Worm (Caenorhabditis elegans) whole organism, L1 larva: ENCODE measurements around the gene fbxa-7.

Experiments
- C04F5.9 ChIP-seq: sonication (generic microtip); optimal IDR thresholded peaks from 2 replicates; lab custom pipeline; 2016; ENCODE audit warnings: missing genetic modification characterization, missing compliant biosample characterization
- C34B4.2 ChIP-seq: sonication (generic microtip); optimal IDR thresholded peaks from 2 replicates; lab custom pipeline; 2017; ENCODE audit warnings: mild to moderate bottlenecking, missing genetic modification characterization, missing compliant biosample characterization
- alr-1 ChIP-seq: fragments of 200-800 bp; sonication (Bioruptor generic); optimal IDR thresholded peaks from 2 replicates; lab custom pipeline; 2018; ENCODE audit warnings: borderline replicate concordance, mild to moderate bottlenecking, missing genetic modification characterization, missing compliant biosample characterization
- aly-2 ChIP-seq: fragments of 150-350 bp; optimal IDR thresholded peaks from 2 replicates; lab custom pipeline; 2014; ENCODE audit warnings: missing biosample characterization, missing genetic modification characterization
- ceh-63 ChIP-seq: fragments of 200-800 bp; sonication (Bioruptor generic); optimal IDR thresholded peaks from 2 replicates; lab custom pipeline; 2018; ENCODE audit warnings: mild to moderate bottlenecking, missing genetic modification characterization, missing compliant biosample characterization
- ceh-8 ChIP-seq: fragments of 200-800 bp; sonication (Bioruptor generic); optimal IDR thresholded peaks from 2 replicates; lab custom pipeline; 2018; ENCODE audit warnings: mild to moderate bottlenecking, missing genetic modification characterization, moderate library complexity, missing compliant biosample characterization
- ceh-82 ChIP-seq, 3 experiments: fragments of 150-350 bp in 1 of 3; sonication (generic microtip) in 2 of 3; optimal IDR thresholded peaks; 2 replicates each; lab custom pipeline; 2014 to 2017; ENCODE audit warnings: missing biosample characterization in 3 of 3, missing genetic modification characterization in 3 of 3
- ceh-90 ChIP-seq: sonication (generic microtip); optimal IDR thresholded peaks from 2 replicates; lab custom pipeline; 2016; ENCODE audit warnings: missing genetic modification characterization, missing compliant biosample characterization
- dsc-1 ChIP-seq: sonication (generic microtip); optimal IDR thresholded peaks from 2 replicates; lab custom pipeline; 2016; ENCODE audit warnings: mild to moderate bottlenecking, missing genetic modification characterization, missing compliant biosample characterization
- efl-1 ChIP-seq, 4 experiments: fragments of 150-350 bp; optimal IDR thresholded peaks in 3 of 4; peaks in 1 of 4; 1 replicate in 1 of 4; 2 replicates in 3 of 4; lab custom pipeline; 2014; ENCODE audit warnings: missing biosample characterization in 2 of 4, missing genetic modification characterization in 2 of 4, missing genetic modification reagents in 2 of 4
- egl-13 ChIP-seq: sonication (generic microtip); optimal IDR thresholded peaks from 2 replicates; lab custom pipeline; 2016; ENCODE audit warnings: missing genotype, missing genetic modification reagents, missing genetic modification characterization, missing compliant biosample characterization
- elt-2 ChIP-seq: sonication (generic microtip); optimal IDR thresholded peaks from 2 replicates; lab custom pipeline; 2016; ENCODE audit warnings: missing genetic modification characterization, mild to moderate bottlenecking, inconsistent platforms, missing compliant biosample characterization, missing genetic modification reagents
- elt-3 ChIP-seq, 6 experiments: fragments of 150-350 bp in 1 of 6; sonication (generic microtip); optimal IDR thresholded peaks; 2 replicates each; lab custom pipeline; 2017 to 2018; ENCODE audit warnings: missing biosample characterization in 6 of 6, missing genetic modification characterization in 6 of 6, inconsistent platforms in 1 of 6
- ets-5 ChIP-seq: fragments of 200-800 bp; sonication (Bioruptor generic); IDR thresholded peaks from 2 replicates; pipeline ENCODE4 v1.3.6; 2022; ENCODE audit warnings: missing genetic modification characterization, missing compliant biosample characterization
- fkh-4 ChIP-seq: sonication (generic microtip); optimal IDR thresholded peaks from 2 replicates; lab custom pipeline; 2016; ENCODE audit warnings: missing compliant biosample characterization, missing genetic modification characterization, borderline replicate concordance
- fkh-8 ChIP-seq: sonication (generic microtip); optimal IDR thresholded peaks from 2 replicates; lab custom pipeline; 2016; ENCODE audit warnings: mild to moderate bottlenecking, missing genetic modification characterization, missing compliant biosample characterization
- fos-1 ChIP-seq: fragments of 150-350 bp; optimal IDR thresholded peaks from 2 replicates; lab custom pipeline; 2014; ENCODE audit warnings: missing biosample characterization, missing genetic modification characterization
- grh-1 ChIP-seq: fragments of 200-800 bp; sonication (Bioruptor generic); IDR thresholded peaks from 2 replicates; pipeline ENCODE4 v1.3.6; 2022; ENCODE audit warnings: missing genetic modification reagents, missing genetic modification characterization, missing compliant biosample characterization
- isw-1 ChIP-seq: fragments of 200-800 bp; sonication (Bioruptor generic); IDR thresholded peaks from 2 replicates; pipeline ENCODE4 v1.3.6; 2022; ENCODE audit warnings: missing genetic modification characterization, missing compliant biosample characterization
- lin-13 ChIP-seq: fragments of 150-350 bp; optimal IDR thresholded peaks from 2 replicates; lab custom pipeline; 2014; ENCODE audit warnings: missing biosample characterization, missing genetic modification reagents, missing genetic modification characterization
- lin-35 ChIP-seq, 2 experiments: fragments of 150-350 bp; optimal IDR thresholded peaks; 2 replicates each; lab custom pipeline; 2014; ENCODE audit warnings: missing biosample characterization in 2 of 2, missing genetic modification characterization in 2 of 2, missing genetic modification reagents in 2 of 2
- lin-39 ChIP-seq: fragments of 150-350 bp; optimal IDR thresholded peaks from 2 replicates; lab custom pipeline; 2014; ENCODE audit warnings: missing biosample characterization, missing genetic modification reagents, missing genetic modification characterization
- mab-9 ChIP-seq: fragments of 200-800 bp; sonication (Bioruptor generic); IDR thresholded peaks from 2 replicates; pipeline ENCODE4 v1.3.6; 2022; ENCODE audit warnings: missing genetic modification reagents, missing genetic modification characterization, missing compliant biosample characterization
- nhr-12 ChIP-seq: sonication (generic microtip); optimal IDR thresholded peaks from 2 replicates; lab custom pipeline; 2017; ENCODE audit warnings: missing biosample characterization, missing genetic modification characterization
- nhr-19 ChIP-seq: fragments of 200-800 bp; sonication (Bioruptor generic); conservative IDR thresholded peaks from 2 replicates; pipeline ENCODE4 v1.3.6; 2022; ENCODE audit warnings: missing genetic modification characterization, missing compliant biosample characterization
- nhr-28 ChIP-seq: fragments of 150-350 bp; optimal IDR thresholded peaks from 2 replicates; lab custom pipeline; 2014; ENCODE audit warnings: missing biosample characterization, missing genetic modification characterization
- nhr-47 ChIP-seq: sonication (generic microtip); optimal IDR thresholded peaks from 2 replicates; lab custom pipeline; 2016; ENCODE audit warnings: mild to moderate bottlenecking, missing genetic modification characterization, moderate library complexity, missing compliant biosample characterization
- nhr-84 ChIP-seq: sonication (generic microtip); optimal IDR thresholded peaks from 2 replicates; lab custom pipeline; 2017; ENCODE audit warnings: missing biosample characterization, missing genetic modification characterization
- nhr-85 ChIP-seq: sonication (generic microtip); peaks from one replicate; lab custom pipeline; 2016; ENCODE audit warnings: missing genetic modification characterization, inconsistent platforms, missing compliant biosample characterization
- nhr-90 ChIP-seq: sonication (generic microtip); optimal IDR thresholded peaks from 2 replicates; lab custom pipeline; 2016; ENCODE audit warnings: mild to moderate bottlenecking, missing genetic modification characterization, missing compliant biosample characterization; ENCODE audit not compliant: poor library complexity
- rnt-1 ChIP-seq: sonication (generic microtip); optimal IDR thresholded peaks from 2 replicates; lab custom pipeline; 2016; ENCODE audit warnings: mild to moderate bottlenecking, missing genetic modification characterization, moderate library complexity, missing compliant biosample characterization
- snu-23 ChIP-seq: sonication (generic microtip); optimal IDR thresholded peaks from 2 replicates; lab custom pipeline; 2016; ENCODE audit warnings: missing genetic modification characterization, missing compliant biosample characterization
- unc-130 ChIP-seq: fragments of 150-350 bp; optimal IDR thresholded peaks from 2 replicates; lab custom pipeline; 2017; ENCODE audit warnings: missing biosample characterization, missing genetic modification characterization, inconsistent platforms
- unc-30 ChIP-seq: sonication (generic microtip); optimal IDR thresholded peaks from 2 replicates; lab custom pipeline; 2017; ENCODE audit warnings: missing biosample characterization, missing genetic modification characterization
- unc-86 ChIP-seq: sonication (generic microtip); optimal IDR thresholded peaks from 2 replicates; lab custom pipeline; 2016; ENCODE audit warnings: missing genetic modification characterization, missing compliant biosample characterization
- vab-15 ChIP-seq: sonication (generic microtip); optimal IDR thresholded peaks from 2 replicates; lab custom pipeline; 2017; ENCODE audit warnings: missing genotype, mild to moderate bottlenecking, missing genetic modification characterization, missing compliant biosample characterization
- zag-1 ChIP-seq: fragments of 150-350 bp; optimal IDR thresholded peaks from 2 replicates; lab custom pipeline; 2014; ENCODE audit warnings: missing biosample characterization, missing genetic modification characterization

The fbxa-7 gene

DNA sequence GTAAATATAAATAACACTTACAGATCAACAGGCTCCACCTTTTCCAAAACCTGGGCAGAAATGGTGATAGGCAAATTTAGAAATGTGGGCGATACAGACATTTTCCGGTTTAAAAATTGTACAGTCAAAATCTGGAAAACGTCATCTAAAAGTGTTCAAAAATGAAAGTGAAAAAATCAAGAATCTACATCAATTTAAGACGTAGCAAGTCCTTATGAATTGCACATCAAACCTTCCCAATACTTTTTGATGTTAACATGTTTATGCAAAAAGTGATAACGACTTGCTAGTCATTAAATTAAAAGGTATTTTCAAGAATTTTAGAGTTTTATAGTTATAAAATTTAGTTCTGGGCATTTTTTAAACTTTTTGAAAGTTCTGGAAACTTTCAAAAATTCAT is at the start of gene fbxa-7:
fbxa-7 (minus strand) TSS at position 101 of the 400 bp plus-strand sequence.
- no peak for TF ChIP-seq rnt-1 (tag; lab: Kevin White, UChicago)
- no peak for TF ChIP-seq unc-86
- TF ChIP-seq unc-130 (tag; lab: Kevin White, UChicago): no peak
- no peak for TF ChIP-seq nhr-85 (tag; lab: Kevin White, UChicago)
- no peak for TF ChIP-seq isw-1 (GFP tag; lab: Robert Waterston, UW)
- no peak for TF ChIP-seq fos-1 (tag; lab: Kevin White, UChicago)
- TF ChIP-seq ets-5 (GFP tag; lab: Robert Waterston, UW): no peak

ce11 chrIII:2294736-2295135 is 43.5 kb upstream of the fbxa-7 start:
- TF ChIP-seq zag-1: no peak
- TF ChIP-seq nhr-90 (tag; lab: Kevin White, UChicago): no peak
- no peak for TF ChIP-seq ceh-90
- no peak for TF ChIP-seq efl-1 (optimal IDR thresholded peaks at IDR 0.05; lab: Kevin White, UChicago)
- TF ChIP-seq efl-1 (GFP tag; optimal IDR thresholded peaks at IDR 0.05 in 1 of 2; lab: Kevin White, UChicago): peak in 1 of 2 experiments; percentile 80
- no peak for TF ChIP-seq nhr-28
- peak in 1 of 2 experiments; percentile 8 for TF ChIP-seq lin-35 (GFP tag; optimal IDR thresholded peaks at IDR 0.05; lab: Kevin White, UChicago)
- TF ChIP-seq, all 84 proteins: peak for 2

DNA sequence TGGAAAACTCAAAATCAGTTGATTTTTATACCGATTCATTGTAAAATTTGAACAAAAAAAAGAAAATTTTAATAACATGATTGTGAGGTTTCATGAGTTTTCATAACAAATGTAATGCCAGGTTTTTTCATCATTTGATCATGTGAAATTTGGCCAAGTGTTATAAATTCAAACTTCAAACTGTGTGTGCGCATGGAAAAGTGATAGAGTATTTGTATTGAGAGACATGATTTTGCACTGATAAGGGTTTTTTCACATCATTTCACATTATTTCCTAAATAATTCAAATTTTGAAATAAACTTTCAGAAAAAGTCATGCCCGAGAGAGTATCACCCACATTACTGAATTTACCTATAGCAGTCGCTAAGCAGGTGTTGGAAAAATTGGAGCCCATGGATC is 39.9 kb upstream of the fbxa-7 start, which contains the start of gene fbxa-219:
fbxa-219 (plus strand) TSS at position 277 of the 400 bp plus-strand sequence.
- TF ChIP-seq fkh-8 (tag; lab: Kevin White, UChicago) (no peak), lin-35 (GFP tag; optimal IDR thresholded peaks at IDR 0.05; lab: Kevin White, UChicago) (peak in 1 of 2 experiments; percentile 45), ets-5 (GFP tag; lab: Robert Waterston, UW) (no peak), mab-9 (GFP tag; lab: Robert Waterston, UW) (no peak), ceh-82 (tag; optimal IDR thresholded peaks at IDR 0.05; lab: Kevin White, UChicago) (no peak), ceh-8 (GFP tag; lab: Kevin White, UChicago) (no peak), elt-2 (peak; percentile 32), snu-23 (GFP tag; lab: Kevin White, UChicago) (no peak)
- TF ChIP-seq, all 84 proteins: peak for 2

- TF ChIP-seq fkh-8 (tag; lab: Kevin White, UChicago): no peak
- TF ChIP-seq nhr-19 (GFP tag; lab: Robert Waterston, UW): no peak
- TF ChIP-seq dsc-1: no peak
- no peak for TF ChIP-seq vab-15 (tag; lab: Kevin White, UChicago)
- TF ChIP-seq efl-1 (optimal IDR thresholded peaks at IDR 0.05; lab: Kevin White, UChicago): no peak
- TF ChIP-seq efl-1 (GFP tag; optimal IDR thresholded peaks at IDR 0.05 in 1 of 2; lab: Kevin White, UChicago): no peak
- no peak for TF ChIP-seq fos-1 (tag; lab: Kevin White, UChicago)
- no peak for TF ChIP-seq nhr-47 (tag; lab: Kevin White, UChicago)
- TF ChIP-seq unc-30 (tag; lab: Kevin White, UChicago): no peak
- TF ChIP-seq nhr-12: no peak
- TF ChIP-seq, all 84 proteins: peak for 0
Measured at ce11 chrIII:2288261-2288660, 37.0 kb upstream of the fbxa-7 start.

DNA sequence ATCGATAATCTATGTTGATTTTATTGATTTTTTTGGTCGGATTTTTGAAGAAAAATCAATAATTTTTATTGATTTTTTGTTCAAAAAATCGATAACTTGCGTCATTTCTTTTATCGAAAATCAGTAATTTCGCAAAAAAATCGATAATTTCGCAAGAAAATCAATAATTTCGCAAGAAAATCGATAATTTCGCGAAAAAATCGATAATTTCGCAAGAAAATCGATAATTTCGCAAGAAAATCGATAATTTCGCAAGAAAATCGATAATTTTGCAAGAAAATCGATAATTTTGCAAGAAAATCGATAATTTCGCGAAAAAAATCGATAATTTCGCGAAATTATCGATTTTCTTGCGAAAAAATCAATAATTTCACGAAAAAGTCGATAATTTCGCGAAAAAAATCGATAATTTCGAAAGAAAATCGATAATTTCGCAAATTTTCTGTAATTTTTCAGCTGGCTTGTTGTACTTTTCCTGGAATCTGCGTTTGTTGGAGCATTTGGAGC is 32.1 kb upstream of the fbxa-7 start:
- TF ChIP-seq nhr-19 (GFP tag; lab: Robert Waterston, UW) (no peak), nhr-84 (tag; lab: Kevin White, UChicago) (no peak), lin-39 (tag; lab: Kevin White, UChicago) (no peak), ets-5 (GFP tag; lab: Robert Waterston, UW) (no peak), lin-13 (GFP tag; lab: Kevin White, UChicago) (no peak), snu-23 (GFP tag; lab: Kevin White, UChicago) (no peak), grh-1 (no peak), ceh-63 (GFP tag; lab: Kevin White, UChicago) (no peak), alr-1 (tag; lab: Kevin White, UChicago) (no peak), egl-13 (tag; lab: Kevin White, UChicago) (no peak), ceh-90 (no peak), unc-30 (tag; lab: Kevin White, UChicago) (no peak), aly-2 (tag; lab: Kevin White, UChicago) (no peak), C04F5.9 (no peak), C34B4.2 (tag; lab: Kevin White, UChicago) (no peak), elt-3 (tag; optimal IDR thresholded peaks at IDR 0.05; lab: Kevin White, UChicago) (no peak), fkh-4 (tag; lab: Kevin White, UChicago) (no peak)
